Fruit fly (Drosophila melanogaster): ENCODE data around the gene CG15544.

The CG15544 gene

dm6 chr3R:30813903-30814339, 13.7 kb upstream of the CG15544 start (continued):
- TF ChIP-seq CG18619 (GFP tag; optimal IDR thresholded peaks at IDR 0.05) (peak; percentile 62), CG12219 (GFP tag; optimal IDR thresholded peaks at IDR 0.05) (peak; percentile 82), CG12104 (GFP tag; optimal IDR thresholded peaks at IDR 0.05) (peak; percentile 79), CG8924 (tag; optimal IDR thresholded peaks at IDR 0.05) (peak; percentile 90), zf30C (GFP tag; optimal IDR thresholded peaks at IDR 0.05) (peak; percentile 55), ATbp (GFP tag; optimal IDR thresholded peaks at IDR 0.05) (peak; percentile 86), ab (GFP tag; optimal IDR thresholded peaks at IDR 0.05) (peak; percentile 14), cwo (GFP tag; optimal IDR thresholded peaks at IDR 0.05) (peak; percentile 77), aop (GFP tag; IDR thresholded peaks at IDR 0.05) (peak; percentile 33; the same call in 1 of the 2 replicates), Hr78 (GFP tag; optimal IDR thresholded peaks at IDR 0.05) (peak in 1 of 2 experiments; percentile 99), odd (GFP tag; optimal IDR thresholded peaks at IDR 0.05) (peak; percentile 68), Rx (GFP tag; IDR thresholded peaks at IDR 0.05) (peak; percentile 71), NC2β (GFP tag; optimal IDR thresholded peaks at IDR 0.05) (peak; percentile 78), croc (GFP tag; conservative IDR thresholded peaks at IDR 0.05) (peak; percentile 73), CG32767 (GFP tag; IDR thresholded peaks at IDR 0.05) (peak; percentile 64; the same call in 1 of the 2 replicates), CG4424 (GFP tag; optimal IDR thresholded peaks at IDR 0.05) (peak; percentile 89), CG10147 (GFP tag; optimal IDR thresholded peaks at IDR 0.05) (peak; percentile 84), tll (GFP tag; optimal IDR thresholded peaks at IDR 0.05) (no peak), luna (GFP tag; optimal IDR thresholded peaks at IDR 0.05) (no peak), Dref (GFP tag; IDR thresholded peaks at IDR 0.05) (no peak), da (GFP tag; optimal IDR thresholded peaks at IDR 0.05) (peak; percentile 24), unc-4 (GFP tag; IDR thresholded peaks at IDR 0.05; ENCODE audit: partially characterized antibody) (no peak), pum (GFP tag; optimal IDR thresholded peaks at IDR 0.05) (peak; percentile 82), ttk (GFP tag; IDR thresholded peaks at IDR 0.05) (peak; percentile 85), sens (GFP tag) (peak; percentile 98), CG2116 (GFP tag; optimal IDR thresholded peaks at IDR 0.05) (peak; percentile 14), ham (GFP tag; IDR thresholded peaks at IDR 0.05) (no peak), lilli (GFP tag; optimal IDR thresholded peaks at IDR 0.05) (peak; percentile 78), CkIIα-i1 (GFP tag; IDR thresholded peaks at IDR 0.05) (peak; percentile 26; the same call in 1 of the 2 replicates), CG11085 (GFP tag; IDR thresholded peaks at IDR 0.05) (no peak; the same call in 1 of the 2 replicates), vfl (GFP tag; optimal IDR thresholded peaks at IDR 0.05) (peak; percentile 56), CG11695 (GFP tag; IDR thresholded peaks at IDR 0.05) (peak; percentile 91), Dek (tag; optimal IDR thresholded peaks at IDR 0.05) (peak; percentile 71), tio (GFP tag; optimal IDR thresholded peaks at IDR 0.05) (peak; percentile 60), Hsf (GFP tag; optimal IDR thresholded peaks at IDR 0.05) (peak; percentile 77), tgo (GFP tag; IDR thresholded peaks at IDR 0.05) (peak; percentile 89), Chrac-16 (GFP tag; optimal IDR thresholded peaks at IDR 0.05) (peak; percentile 60), lbe (GFP tag; optimal IDR thresholded peaks at IDR 0.05) (peak; percentile 21), sisA (GFP tag; IDR thresholded peaks at IDR 0.05) (peak; percentile 90), pita (GFP tag; optimal IDR thresholded peaks at IDR 0.05) (no peak), CG15601 (tag; optimal IDR thresholded peaks at IDR 0.05) (peak; percentile 83), CG12155 (GFP tag; optimal IDR thresholded peaks at IDR 0.05) (peak; percentile 72), CG16779 (GFP tag; IDR thresholded peaks at IDR 0.05) (peak; percentile 58; the same call in 1 of the 2 replicates), CG8359 (GFP tag; optimal IDR thresholded peaks at IDR 0.05; ENCODE audit: borderline replicate concordance) (peak; percentile 82), CG9797 (GFP tag; optimal IDR thresholded peaks at IDR 0.05) (no peak), CG33557 (GFP tag; optimal IDR thresholded peaks at IDR 0.05) (peak; percentile 29), HmgD (GFP tag; optimal IDR thresholded peaks at IDR 0.05) (no peak), Nf-YB (GFP tag; optimal IDR thresholded peaks at IDR 0.05) (peak; percentile 66), Hr51 (GFP tag; optimal IDR thresholded peaks at IDR 0.05) (peak; percentile 39 to 88), fru (optimal IDR thresholded peaks at IDR 0.05) (no peak), Poxn (GFP tag; IDR thresholded peaks at IDR 0.05) (no peak)

Measured in whole organism, embryonic.